Worm (Caenorhabditis elegans): ENCODE data around the gene T28A8.4.
"Not testable (repeated sequence)": the region's sequence is repeated elsewhere in the genome, so short reads cannot be mapped to it uniquely, and the experiment has no call there.

The T28A8.4 gene

DNA sequence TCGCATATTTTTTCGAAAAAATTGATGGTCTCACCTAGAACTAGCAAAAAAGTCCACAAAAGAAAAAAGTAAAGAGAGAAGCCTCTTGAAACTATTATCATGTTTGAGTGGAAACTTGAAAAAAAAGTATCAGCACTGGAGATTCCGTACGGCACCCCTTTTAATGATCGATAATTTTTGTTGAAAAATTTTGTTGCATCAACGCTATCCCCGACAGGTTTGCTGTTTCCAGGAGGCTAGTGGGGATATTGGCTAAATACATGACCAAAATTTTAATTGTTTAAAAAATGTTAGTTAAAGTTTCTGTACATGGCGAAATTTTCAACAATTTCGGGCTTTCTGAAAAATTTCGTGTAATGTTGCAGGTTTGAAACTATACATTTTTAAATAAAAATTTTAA is 7.9 kb upstream of the T28A8.4 start, which contains the start of gene T28A8.2:
Gene T28A8.2, minus strand, starts transcription at position 101 of the 400 bp plus-strand sequence.
- TF ChIP-seq mbf-1 (tag; optimal IDR thresholded peaks at IDR 0.05) (no peak), nhr-12 (tag; optimal IDR thresholded peaks at IDR 0.05) (no peak), elt-3 (tag; optimal IDR thresholded peaks at IDR 0.05) (no peak), lin-39 (tag; optimal IDR thresholded peaks at IDR 0.05) (no peak), mab-5 (tag; optimal IDR thresholded peaks at IDR 0.05) (no peak), ztf-11 (tag; optimal IDR thresholded peaks at IDR 0.05) (no peak), sma-3 (GFP tag; optimal IDR thresholded peaks at IDR 0.05) (no peak), lsy-2 (tag; optimal IDR thresholded peaks at IDR 0.05) (no peak), skn-1 (tag; optimal IDR thresholded peaks at IDR 0.05) (no peak)

DNA sequence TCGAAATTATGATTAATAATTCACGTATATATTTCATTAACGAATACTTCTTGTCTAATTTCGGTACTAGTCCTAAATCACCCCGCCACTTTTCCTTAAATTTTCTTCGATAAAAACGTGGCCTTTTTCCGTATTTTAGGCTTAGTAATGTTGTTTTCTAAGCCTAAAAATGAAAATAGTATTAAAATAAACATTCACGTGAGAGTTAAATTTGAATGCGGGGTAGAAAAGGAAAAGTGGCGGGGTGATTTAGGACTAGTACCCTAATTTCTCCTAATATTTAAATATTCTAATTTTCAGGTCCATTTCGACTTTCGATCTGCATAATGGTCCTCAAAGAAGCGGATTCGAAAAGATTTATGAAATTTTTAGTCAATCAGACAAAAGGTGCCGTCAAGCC is 4.6 kb upstream of the T28A8.4 start, which contains the start of gene T28A8.6:
Gene T28A8.6, plus strand, starts transcription at position 301 of the 400 bp plus-strand sequence.
- not testable (repeated sequence) for TF ChIP-seq nhr-6, lin-39, nhr-25 (tag; optimal IDR thresholded peaks at IDR 0.05)

DNA sequence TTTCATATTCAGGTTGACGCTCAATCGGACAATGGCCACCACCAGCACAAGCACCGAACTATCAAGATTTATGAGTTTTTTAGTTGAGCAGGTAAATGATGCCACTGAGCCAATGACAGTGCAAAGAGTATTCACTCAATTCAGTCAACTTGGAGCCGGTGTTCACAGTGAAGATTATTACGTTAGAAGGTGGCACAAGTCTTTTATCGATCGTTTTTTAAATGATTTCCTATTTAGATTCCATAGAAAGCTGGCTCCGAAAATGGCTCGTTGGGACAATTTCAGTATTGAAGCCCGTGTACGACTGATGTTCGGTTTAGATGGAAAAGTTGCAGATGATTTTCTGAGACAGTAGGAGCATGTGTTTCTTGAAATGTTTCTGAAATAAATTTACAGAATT is 1.9 kb upstream of the T28A8.4 start, which contains the start of gene T28A8.5:
Gene T28A8.5, plus strand, starts transcription at position 32 of the 400 bp plus-strand sequence.
- no peak for TF ChIP-seq lin-11 (tag; optimal IDR thresholded peaks at IDR 0.05)
- TF ChIP-seq unc-55 (GFP tag; optimal IDR thresholded peaks at IDR 0.05), result no peak
- no peak for TF ChIP-seq lsy-2 (tag; optimal IDR thresholded peaks at IDR 0.05)

DNA sequence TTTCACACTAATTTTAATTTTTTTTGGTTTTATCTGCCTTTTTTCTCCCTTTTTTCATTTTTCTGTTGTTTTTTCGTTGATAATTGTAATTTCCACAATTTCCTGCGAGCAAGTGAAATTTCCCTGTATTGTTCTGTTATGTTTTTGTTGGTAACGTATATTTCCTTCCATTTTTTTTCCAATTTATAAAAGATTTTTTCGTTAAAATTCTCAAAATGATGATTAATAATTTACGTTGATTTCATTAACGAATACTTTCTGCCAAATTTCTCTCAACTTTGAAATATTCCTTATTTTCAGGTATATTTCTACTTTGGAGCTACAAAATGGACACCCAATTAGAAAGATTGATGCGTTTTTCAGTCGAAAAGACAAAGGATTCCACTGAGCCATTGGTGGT is 966 bp upstream of the T28A8.4 start, which contains the start of gene T28A8.8:
Gene T28A8.8, plus strand, starts transcription at position 301 of the 400 bp plus-strand sequence.
- TF ChIP-seq nhr-10 (tag; optimal IDR thresholded peaks at IDR 0.05) (no peak), peb-1 (tag; optimal IDR thresholded peaks at IDR 0.05) (no peak), sem-4 (tag; optimal IDR thresholded peaks at IDR 0.05) (no peak), ztf-4 (tag; optimal IDR thresholded peaks at IDR 0.05) (no peak), mbf-1 (tag; optimal IDR thresholded peaks at IDR 0.05) (no peak), nhr-11 (tag; optimal IDR thresholded peaks at IDR 0.05) (no peak), nhr-21 (tag; optimal IDR thresholded peaks at IDR 0.05) (no peak), sma-3 (GFP tag; optimal IDR thresholded peaks at IDR 0.05) (no peak), nhr-237 (tag; optimal IDR thresholded peaks at IDR 0.05) (no peak), nhr-12 (tag; optimal IDR thresholded peaks at IDR 0.05) (no peak), ceh-82 (tag; optimal IDR thresholded peaks at IDR 0.05) (no peak), elt-1 (tag; optimal IDR thresholded peaks at IDR 0.05) (no peak), Y55F3AM.14 (GFP tag; optimal IDR thresholded peaks at IDR 0.05) (no peak), unc-39 (tag; optimal IDR thresholded peaks at IDR 0.05) (no peak)

DNA sequence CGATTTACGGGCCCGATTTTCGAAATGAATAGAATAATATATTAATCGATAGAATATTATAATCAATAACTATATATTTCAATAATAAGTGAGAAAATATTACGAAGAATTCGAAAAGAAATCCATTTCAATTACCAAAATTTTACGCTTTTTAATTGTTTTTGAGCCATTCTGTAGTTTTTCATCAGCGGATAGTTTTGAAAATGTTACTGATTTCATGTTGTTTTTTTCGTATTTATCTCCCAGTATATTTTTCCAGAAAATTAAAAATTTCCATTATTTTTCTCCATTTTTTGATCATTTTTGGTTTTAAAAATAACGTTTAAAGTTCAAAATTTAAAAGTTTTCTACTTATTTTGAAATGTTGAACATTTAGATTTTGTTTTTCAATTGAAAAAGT is 2.2 kb downstream of the T28A8.4 start, which contains the start of gene T28A8.3:
Gene T28A8.3, plus strand, starts transcription at position 301 of the 400 bp plus-strand sequence.
- TF ChIP-seq sma-3 (GFP tag; optimal IDR thresholded peaks at IDR 0.05) (no peak), blmp-1 (tag; optimal IDR thresholded peaks at IDR 0.05; ENCODE audit: insufficient read depth) (no peak), nhr-6 (tag; optimal IDR thresholded peaks at IDR 0.05) (no peak), zag-1 (tag; optimal IDR thresholded peaks at IDR 0.05) (no peak)

DNA sequence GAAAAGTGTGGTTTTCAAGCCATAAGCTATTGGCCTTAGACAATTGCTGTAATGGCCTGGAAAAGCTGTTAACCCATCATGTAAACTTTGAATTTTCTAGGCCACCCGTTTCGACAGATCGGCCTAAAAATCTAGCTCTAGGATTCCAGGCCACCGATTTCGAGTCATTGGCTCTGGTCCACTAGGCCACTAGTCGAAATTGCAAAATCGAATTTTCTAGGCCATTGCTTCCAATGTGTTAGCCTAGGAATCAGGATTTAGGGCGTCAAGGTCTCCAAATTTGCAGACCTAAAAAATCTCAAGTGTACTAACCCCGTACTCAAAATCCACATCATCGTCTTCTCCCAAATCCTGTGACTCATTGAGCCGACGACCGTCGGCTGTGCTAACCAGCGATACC is 7.3 kb downstream of the T28A8.4 start:
- TF ChIP-seq unc-39 (tag; optimal IDR thresholded peaks at IDR 0.05), result no peak
- TF ChIP-seq nhr-129 (tag; optimal IDR thresholded peaks at IDR 0.05), result no peak
- no peak for TF ChIP-seq nhr-10 (tag; optimal IDR thresholded peaks at IDR 0.05)
- no peak for TF ChIP-seq F13H6.1 (tag; optimal IDR thresholded peaks at IDR 0.05)
- no peak for TF ChIP-seq fos-1 (tag; optimal IDR thresholded peaks at IDR 0.05)
- TF ChIP-seq nhr-237 (tag; optimal IDR thresholded peaks at IDR 0.05), result no peak
- TF ChIP-seq unc-62 (GFP tag; optimal IDR thresholded peaks at IDR 0.05), result no peak
- TF ChIP-seq R02D3.7 (tag; optimal IDR thresholded peaks at IDR 0.05), result no peak
- TF ChIP-seq nhr-6 (tag; optimal IDR thresholded peaks at IDR 0.05), result no peak
- no peak for TF ChIP-seq nhr-77 (tag; optimal IDR thresholded peaks at IDR 0.05)
- TF ChIP-seq mab-5 (tag; optimal IDR thresholded peaks at IDR 0.05), result no peak
- no peak for TF ChIP-seq ztf-1 (GFP tag; conservative IDR thresholded peaks at IDR 0.05)
- TF ChIP-seq sma-3 (GFP tag; optimal IDR thresholded peaks at IDR 0.05), result no peak
- TF ChIP-seq aly-2 (tag; optimal IDR thresholded peaks at IDR 0.05), result no peak
